Worm (Caenorhabditis elegans) whole organism, L3 larva: Measurements from ENCODE around the gene lsy-12.
A peak's percentile ranks its signal among the peaks of the same experiment; 100 is the strongest.

ENCODE experiments used
- aly-2 ChIP-seq: fragments of 150-350 bp; optimal IDR thresholded peaks from 2 replicates; lab custom pipeline; 2014; ENCODE audit warnings: missing biosample characterization, missing genetic modification characterization
- ama-1 ChIP-seq: fragments of 150-350 bp; optimal IDR thresholded peaks from 2 replicates; lab custom pipeline; 2018
- ceh-16 ChIP-seq: sonication (generic microtip); optimal IDR thresholded peaks from 2 replicates; lab custom pipeline; 2017; ENCODE audit warnings: missing biosample characterization, missing genetic modification characterization
- ceh-28 ChIP-seq: fragments of 150-350 bp; optimal IDR thresholded peaks from 2 replicates; lab custom pipeline; 2014; ENCODE audit warnings: missing biosample characterization, missing genetic modification reagents, missing genetic modification characterization
- egl-27 ChIP-seq: sonication (generic microtip); optimal IDR thresholded peaks from 4 replicates; lab custom pipeline; 2017; ENCODE audit warnings: missing biosample characterization, missing genetic modification reagents, missing genetic modification characterization
- elt-1 ChIP-seq: fragments of 150-350 bp; optimal IDR thresholded peaks from 2 replicates; lab custom pipeline; 2014; ENCODE audit warnings: missing biosample characterization, missing genetic modification characterization
- elt-2 ChIP-seq: sonication (generic microtip); optimal IDR thresholded peaks from 2 replicates; lab custom pipeline; 2016; ENCODE audit warnings: missing genetic modification reagents, mild to moderate bottlenecking, missing genetic modification characterization, missing compliant biosample characterization
- elt-3 ChIP-seq, 3 experiments: fragments of 150-350 bp in 1 of 3; sonication (generic microtip) in 2 of 3; optimal IDR thresholded peaks; 2 replicates in 2 of 3; 4 replicates in 1 of 3; lab custom pipeline; 2014 to 2017; ENCODE audit warnings: missing biosample characterization in 3 of 3, missing genetic modification characterization in 3 of 3
- eor-1 ChIP-seq, 2 experiments: fragments of 150-350 bp; optimal IDR thresholded peaks; 2 replicates each; lab custom pipeline; 2014 to 2018; ENCODE audit warnings: missing biosample characterization in 2 of 2, missing genetic modification characterization in 2 of 2
- fkh-2 ChIP-seq: fragments of 150-350 bp; optimal IDR thresholded peaks from 2 replicates; lab custom pipeline; 2014; ENCODE audit warnings: missing biosample characterization, missing genetic modification reagents, missing genetic modification characterization
- fos-1 ChIP-seq: fragments of 150-350 bp; optimal IDR thresholded peaks from 2 replicates; lab custom pipeline; 2014; ENCODE audit warnings: missing biosample characterization, missing genetic modification characterization
- hmg-11 ChIP-seq: sonication (generic microtip); optimal IDR thresholded peaks from 2 replicates; lab custom pipeline; 2016; ENCODE audit warnings: missing genetic modification characterization, missing compliant biosample characterization
- lin-39 ChIP-seq: fragments of 150-350 bp; optimal IDR thresholded peaks from 2 replicates; lab custom pipeline; 2018; ENCODE audit warnings: missing biosample characterization, missing genetic modification reagents, missing genetic modification characterization
- lsy-12 ChIP-seq: sonication (generic microtip); optimal IDR thresholded peaks from 2 replicates; lab custom pipeline; 2016; ENCODE audit warnings: mild to moderate bottlenecking, missing genetic modification characterization, missing compliant biosample characterization
- mdl-1 ChIP-seq: fragments of 150-350 bp; optimal IDR thresholded peaks from 2 replicates; lab custom pipeline; 2014; ENCODE audit warnings: missing biosample characterization, missing genetic modification characterization
- mml-1 ChIP-seq: fragments of 150-350 bp; sonication (generic microtip); optimal IDR thresholded peaks from 3 replicates; lab custom pipeline; 2014; ENCODE audit warnings: missing biosample characterization, missing genetic modification characterization
- nfya-1 ChIP-seq: sonication (generic microtip); optimal IDR thresholded peaks from 2 replicates; lab custom pipeline; 2017; ENCODE audit warnings: missing genetic modification characterization, mild to moderate bottlenecking, missing compliant biosample characterization, antibody characterized with exemption, moderate library complexity; ENCODE audit not compliant: insufficient read depth
- nhr-11 ChIP-seq: fragments of 150-350 bp; optimal IDR thresholded peaks from 2 replicates; lab custom pipeline; 2014; ENCODE audit warnings: missing biosample characterization, missing genetic modification characterization
- nhr-12 ChIP-seq: fragments of 150-350 bp; optimal IDR thresholded peaks from 2 replicates; lab custom pipeline; 2014; ENCODE audit warnings: missing biosample characterization, missing genetic modification characterization
- nhr-23 ChIP-seq: fragments of 150-350 bp; optimal IDR thresholded peaks from 2 replicates; lab custom pipeline; 2014; ENCODE audit warnings: missing biosample characterization, missing genetic modification reagents, missing genetic modification characterization
- nhr-237 ChIP-seq: fragments of 150-350 bp; optimal IDR thresholded peaks from 2 replicates; lab custom pipeline; 2014; ENCODE audit warnings: missing biosample characterization, missing genetic modification characterization
- nhr-28 ChIP-seq: fragments of 150-350 bp; optimal IDR thresholded peaks from 2 replicates; lab custom pipeline; 2014; ENCODE audit warnings: missing biosample characterization, missing genetic modification characterization
- nhr-43 ChIP-seq: sonication (generic microtip); optimal IDR thresholded peaks from 2 replicates; lab custom pipeline; 2016; ENCODE audit warnings: mild to moderate bottlenecking, missing genetic modification characterization, missing compliant biosample characterization; ENCODE audit not compliant: poor library complexity, severe bottlenecking
- nhr-77 ChIP-seq: fragments of 150-350 bp; optimal IDR thresholded peaks from 2 replicates; lab custom pipeline; 2014; ENCODE audit warnings: missing biosample characterization, missing genetic modification characterization
- pha-4 ChIP-seq: fragments of 150-350 bp; optimal IDR thresholded peaks from 2 replicates; lab custom pipeline; 2014; ENCODE audit warnings: missing biosample characterization, missing genetic modification reagents, missing genetic modification characterization
- pqm-1 ChIP-seq: fragments of 150-350 bp; optimal IDR thresholded peaks from 2 replicates; lab custom pipeline; 2017; ENCODE audit warnings: missing biosample characterization, missing genetic modification characterization, inconsistent platforms
- sea-2 ChIP-seq: fragments of 150-350 bp; sonication (generic microtip); optimal IDR thresholded peaks from 4 replicates; lab custom pipeline; 2014; ENCODE audit warnings: missing biosample characterization, missing genetic modification reagents, missing genetic modification characterization
- snpc-4 ChIP-seq: fragments of 150-350 bp; optimal IDR thresholded peaks from 2 replicates; lab custom pipeline; 2014; ENCODE audit warnings: missing biosample characterization, missing genetic modification characterization
- tbx-2 ChIP-seq: sonication (generic microtip); optimal IDR thresholded peaks from 2 replicates; lab custom pipeline; 2016; ENCODE audit warnings: mild to moderate bottlenecking, missing genetic modification characterization, missing compliant biosample characterization
- unc-39 ChIP-seq: sonication (generic microtip); optimal IDR thresholded peaks from 4 replicates; lab custom pipeline; 2017; ENCODE audit warnings: missing biosample characterization, missing genetic modification characterization
- zag-1 ChIP-seq: fragments of 150-350 bp; optimal IDR thresholded peaks from 2 replicates; lab custom pipeline; 2014; ENCODE audit warnings: missing biosample characterization, missing genetic modification characterization
- ztf-11 ChIP-seq: fragments of 150-350 bp; optimal IDR thresholded peaks from 2 replicates; lab custom pipeline; 2014; ENCODE audit warnings: missing biosample characterization, missing genetic modification characterization
- ztf-4 ChIP-seq: fragments of 150-350 bp; optimal IDR thresholded peaks from 2 replicates; lab custom pipeline; 2014; ENCODE audit warnings: missing biosample characterization, missing genetic modification characterization

The lsy-12 gene

ce11 chrV:9868311-9868710, 8.5 kb upstream of the lsy-12 start, which contains the start of gene srab-17:
Gene srab-17, minus strand, starts transcription at chrV:9868411.
- TF ChIP-seq ceh-16 (tag; lab: Kevin White, UChicago) (no peak), nhr-43 (tag; lab: Kevin White, UChicago) (no peak), ama-1 (lab: Kevin White, UChicago) (no peak), nhr-28 (tag; lab: Kevin White, UChicago) (no peak), fkh-2 (tag; lab: Kevin White, UChicago) (no peak), aly-2 (tag; lab: Kevin White, UChicago) (no peak), egl-27 (tag; lab: Kevin White, UChicago) (no peak), lsy-12 (no peak), sea-2 (GFP tag; lab: Kevin White, UChicago) (no peak), fos-1 (tag; lab: Kevin White, UChicago) (no peak), elt-2 (tag; lab: Kevin White, UChicago) (no peak), tbx-2 (tag; lab: Kevin White, UChicago) (no peak)

ce11 chrV:9860337-9860736, 574 bp upstream of the lsy-12 start:
- TF ChIP-seq aly-2 (tag; lab: Kevin White, UChicago) (no peak), zag-1 (no peak), unc-39 (no peak), nhr-43 (tag; lab: Kevin White, UChicago) (no peak), nfya-1 (tag; lab: Kevin White, UChicago) (peak; percentile 99), lsy-12 (peak; percentile 80), hmg-11 (no peak), ceh-28 (tag; lab: Kevin White, UChicago) (no peak), mml-1 (tag; lab: Kevin White, UChicago) (no peak), ztf-11 (no peak), nhr-77 (no peak), elt-1 (tag; lab: Kevin White, UChicago) (no peak)
- TF ChIP-seq, all 47 proteins: peak for 2

- TF ChIP-seq elt-3 (tag; optimal IDR thresholded peaks at IDR 0.05; lab: Kevin White, UChicago) (no peak), nhr-11 (tag; lab: Kevin White, UChicago) (no peak), egl-27 (tag; lab: Kevin White, UChicago) (no peak), mdl-1 (tag; lab: Kevin White, UChicago) (no peak), elt-2 (tag; lab: Kevin White, UChicago) (peak; percentile 60), eor-1 (tag; optimal IDR thresholded peaks at IDR 0.05; lab: Kevin White, UChicago) (no peak), nhr-237 (tag; lab: Kevin White, UChicago) (no peak), nhr-12 (tag; lab: Kevin White, UChicago) (no peak), snpc-4 (tag; lab: Kevin White, UChicago) (no peak)
These were observed 2.8 kb downstream of the lsy-12 start for ce11 chrV:9856978-9857377.

ce11 chrV:9855920-9856852, 3.6 kb downstream of the lsy-12 start:
- TF ChIP-seq hmg-11 (peak; percentile 69), nhr-77 (no peak), nfya-1 (tag; lab: Kevin White, UChicago) (peak; percentile 54), pqm-1 (peak; percentile 18), pha-4 (tag; lab: Kevin White, UChicago) (peak; percentile 29), ztf-11 (no peak), nhr-12 (tag; lab: Kevin White, UChicago) (no peak), nhr-23 (tag; lab: Kevin White, UChicago) (peak; percentile 8), lin-39 (tag; lab: Kevin White, UChicago) (no peak), ztf-4 (tag; lab: Kevin White, UChicago) (no peak), ama-1 (lab: Kevin White, UChicago) (no peak)

- TF ChIP-seq hmg-11 (peak; percentile 10), lin-39 (tag; lab: Kevin White, UChicago) (peak; percentile 44), ceh-16 (tag; lab: Kevin White, UChicago) (no peak)
These were observed 6.0 kb downstream of the lsy-12 start for ce11 chrV:9853801-9854200.
